Fruit fly (Drosophila melanogaster) whole organism, larva: ENCODE measurements around the gene Fdx1.

Source experiments
- noc ChIP-seq: fragments of 200-800 bp; sonication (Bioruptor generic); optimal IDR thresholded peaks from 3 replicates; lab custom pipeline; 2019; ENCODE audit warnings: missing biosample characterization, mild to moderate bottlenecking, missing genetic modification characterization, moderate library complexity

Fdx1 gene

dm6 chr3L:9398435-9398981 is 27.5 kb upstream of the Fdx1 start:
- TF ChIP-seq noc (tag; lab: Kevin White, UChicago) = no peak

dm6 chr3L:9398028-9398427 is 27.0 kb upstream of the Fdx1 start:
- no peak for TF ChIP-seq noc (tag; lab: Kevin White, UChicago)

dm6 chr3L:9397156-9397555 is 26.1 kb upstream of the Fdx1 start:
- peak; percentile 89 for TF ChIP-seq noc (tag; lab: Kevin White, UChicago)

dm6 chr3L:9396704-9397103 is 25.7 kb upstream of the Fdx1 start:
- TF ChIP-seq noc (tag; lab: Kevin White, UChicago) = no peak

dm6 chr3L:9396038-9396437 is 25.0 kb upstream of the Fdx1 start:
- TF ChIP-seq noc (tag; lab: Kevin White, UChicago) = no peak

dm6 chr3L:9391340-9391980 is 20.4 kb upstream of the Fdx1 start:
- no peak for TF ChIP-seq noc (tag; lab: Kevin White, UChicago)

dm6 chr3L:9384445-9385079 is 13.5 kb upstream of the Fdx1 start:
- no peak for TF ChIP-seq noc (tag; lab: Kevin White, UChicago)

dm6 chr3L:9383345-9384075 is 12.5 kb upstream of the Fdx1 start, which contains the start of gene Hsp27:
Hsp27 (plus strand) TSS chr3L:9384063.
- TF ChIP-seq noc (tag; lab: Kevin White, UChicago) = peak; percentile 98

- TF ChIP-seq noc (tag; lab: Kevin White, UChicago) = no peak
Measured at dm6 chr3L:9381602-9382001, 10.6 kb upstream of the Fdx1 start, which contains the start of gene Hsp23. Hsp23 (plus strand) TSS chr3L:9381882.

- no peak for TF ChIP-seq noc (tag; lab: Kevin White, UChicago)
Measured at dm6 chr3L:9380344-9380849, 9.4 kb upstream of the Fdx1 start.

- TF ChIP-seq noc (tag; lab: Kevin White, UChicago) = no peak
Measured at dm6 chr3L:9379484-9380343, 8.7 kb upstream of the Fdx1 start, which contains the start of gene Hsp67Ba. Hsp67Ba (minus strand) TSS chr3L:9379534.

dm6 chr3L:9377198-9378035 is 6.4 kb upstream of the Fdx1 start, which contains the start of gene Hsp26:
Hsp26 (minus strand) TSS chr3L:9377427.
- peak; percentile 88 for TF ChIP-seq noc (tag; lab: Kevin White, UChicago)

dm6 chr3L:9376573-9376972 is 5.5 kb upstream of the Fdx1 start:
- TF ChIP-seq noc (tag; lab: Kevin White, UChicago) = no peak

dm6 chr3L:9375130-9375529 is 4.1 kb upstream of the Fdx1 start, which contains the start of gene CG4461:
CG4461 (plus strand) TSS chr3L:9375430.
- no peak for TF ChIP-seq noc (tag; lab: Kevin White, UChicago)
